Fruit fly (Drosophila melanogaster) whole organism, embryonic: Measurements from ENCODE around the gene Jhbp7.

Experiments used
- Atf-2 ChIP-seq: fragments of 200-800 bp; sonication (Bioruptor generic); optimal IDR thresholded peaks from 2 replicates; lab custom pipeline; 2016; ENCODE audit warnings: missing biosample characterization, missing genetic modification characterization
- Awh ChIP-seq: fragments of 200-800 bp; sonication (Bioruptor generic); IDR thresholded peaks from 2 replicates; pipeline ENCODE4, ENCODE4 v1.3.6; 2022; ENCODE audit warnings: missing biosample characterization, missing genetic modification characterization
- BEAF-32 ChIP-seq: fragments of 200-800 bp; sonication (Bioruptor generic); optimal IDR thresholded peaks from 3 replicates; lab custom pipeline; 2017; ENCODE audit warnings: missing biosample characterization, missing genetic modification characterization, mild to moderate bottlenecking, moderate library complexity, missing genetic modification reagents
- CG10147 ChIP-seq: fragments of 200-800 bp; sonication (Bioruptor generic); optimal IDR thresholded peaks from 2 replicates; lab custom pipeline; 2019; ENCODE audit warnings: missing biosample characterization, mild to moderate bottlenecking, missing genetic modification characterization, moderate library complexity
- CG15073 ChIP-seq: fragments of 200-800 bp; sonication (Bioruptor generic); optimal IDR thresholded peaks from 2 replicates; lab custom pipeline; 2016; ENCODE audit warnings: missing biosample characterization, missing genetic modification characterization
- CG1603 ChIP-seq: fragments of 200-800 bp; sonication (Bioruptor generic); optimal IDR thresholded peaks from 2 replicates; lab custom pipeline; 2019; ENCODE audit warnings: missing biosample characterization, mild to moderate bottlenecking, missing genetic modification characterization, moderate library complexity
- CG16813 ChIP-seq: fragments of 200-800 bp; sonication (Bioruptor generic); IDR thresholded peaks from 3 replicates; pipeline ENCODE4 v1.3.6; 2022; ENCODE audit warnings: missing biosample characterization, missing genetic modification characterization; ENCODE audit not compliant: partially characterized antibody
- CG16815 ChIP-seq: fragments of 200-800 bp; sonication (Bioruptor generic); optimal IDR thresholded peaks from 3 replicates; lab custom pipeline; 2017; ENCODE audit warnings: missing biosample characterization, mild to moderate bottlenecking, missing genetic modification characterization
- CG17385 ChIP-seq: fragments of 200-800 bp; sonication (Bioruptor generic); optimal IDR thresholded peaks from 3 replicates; lab custom pipeline; 2018; ENCODE audit warnings: missing biosample characterization, mild to moderate bottlenecking, missing genetic modification characterization
- CG17912 ChIP-seq: fragments of 200-800 bp; sonication (Bioruptor generic); optimal IDR thresholded peaks from 2 replicates; lab custom pipeline; 2018; ENCODE audit warnings: missing biosample characterization, mild to moderate bottlenecking, missing genetic modification characterization
- CG18476 ChIP-seq: fragments of 200-800 bp; sonication (Bioruptor generic); optimal IDR thresholded peaks from 2 replicates; lab custom pipeline; 2016; ENCODE audit warnings: missing biosample characterization, mild to moderate bottlenecking, missing genetic modification characterization
- CG18764 ChIP-seq: fragments of 200-800 bp; sonication (Bioruptor generic); optimal IDR thresholded peaks from 3 replicates; lab custom pipeline; 2016; ENCODE audit warnings: missing biosample characterization, missing genetic modification characterization
- CG3163 ChIP-seq: fragments of 200-800 bp; sonication (Bioruptor generic); optimal IDR thresholded peaks from 3 replicates; lab custom pipeline; 2016; ENCODE audit warnings: missing biosample characterization, missing genetic modification characterization
- CG32767 ChIP-seq: fragments of 200-800 bp; sonication (Bioruptor generic); IDR thresholded peaks from 2 replicates; pipeline ENCODE4 v1.3.6; 2022; ENCODE audit warnings: missing biosample characterization, missing genetic modification characterization
- CG34224 ChIP-seq: fragments of 200-800 bp; sonication (Bioruptor generic); IDR thresholded peaks from 3 replicates; pipeline ENCODE4 v1.3.6; 2022; ENCODE audit warnings: missing biosample characterization, missing genetic modification characterization; ENCODE audit not compliant: partially characterized antibody
- CG5180 ChIP-seq: fragments of 200-800 bp; sonication (Bioruptor generic); optimal IDR thresholded peaks from 3 replicates; lab custom pipeline; 2017; ENCODE audit warnings: missing biosample characterization, missing genetic modification characterization, mild to moderate bottlenecking, moderate library complexity, missing genetic modification reagents
- CG9817 ChIP-seq: fragments of 200-800 bp; sonication (Bioruptor generic); optimal IDR thresholded peaks from 2 replicates; lab custom pipeline; 2018; ENCODE audit warnings: missing biosample characterization, mild to moderate bottlenecking, missing genetic modification characterization, moderate library complexity
- CkIIα-i1 ChIP-seq: fragments of 200-800 bp; sonication (Bioruptor generic); IDR thresholded peaks from 2 replicates; pipeline ENCODE4 v1.3.6; 2022; ENCODE audit warnings: missing biosample characterization, missing genetic modification characterization
- Deaf1 ChIP-seq: fragments of 200-800 bp; optimal IDR thresholded peaks from 3 replicates; lab custom pipeline; 2019; ENCODE audit warnings: missing biosample characterization, mild to moderate bottlenecking, missing genetic modification characterization, moderate library complexity
- Dll ChIP-seq: fragments of 200-800 bp; sonication (Bioruptor generic); IDR thresholded peaks from 4 replicates; pipeline ENCODE4 v1.3.6; 2022; ENCODE audit warnings: missing biosample characterization, missing genetic modification characterization; ENCODE audit not compliant: partially characterized antibody
- Dref ChIP-seq: fragments of 200-800 bp; sonication (Bioruptor generic); IDR thresholded peaks from 2 replicates; pipeline ENCODE4 v1.3.6; 2022; ENCODE audit warnings: missing biosample characterization, missing genetic modification characterization
- Ets65A ChIP-seq: fragments of 200-800 bp; sonication (Bioruptor generic); peaks from one replicate; lab custom pipeline; 2016; ENCODE audit warnings: missing biosample characterization, missing genetic modification characterization
- Gsc ChIP-seq: fragments of 200-800 bp; sonication (Bioruptor generic); IDR thresholded peaks from 2 replicates; pipeline ENCODE4 v1.3.6; 2022; ENCODE audit warnings: missing biosample characterization, missing genetic modification characterization
- HLHmδ ChIP-seq: fragments of 200-800 bp; sonication (Bioruptor generic); optimal IDR thresholded peaks from 2 replicates; lab custom pipeline; 2018; ENCODE audit warnings: missing biosample characterization, mild to moderate bottlenecking, missing genetic modification characterization, moderate library complexity
- Hsf ChIP-seq: fragments of 200-800 bp; sonication (Bioruptor generic); optimal IDR thresholded peaks from 3 replicates; lab custom pipeline; 2016; ENCODE audit warnings: missing biosample characterization, missing genetic modification characterization
- Lhr ChIP-seq: fragments of 200-800 bp; sonication (Bioruptor generic); optimal IDR thresholded peaks from 3 replicates; lab custom pipeline; 2017; ENCODE audit warnings: mild to moderate bottlenecking, missing biosample characterization, missing genetic modification reagents, missing genetic modification characterization
- MESR4 ChIP-seq: fragments of 200-800 bp; sonication (Bioruptor generic); optimal IDR thresholded peaks from 2 replicates; lab custom pipeline; 2018; ENCODE audit warnings: missing biosample characterization, mild to moderate bottlenecking, missing genetic modification characterization, moderate library complexity
- NK7.1 ChIP-seq: fragments of 200-800 bp; sonication (Bioruptor generic); optimal IDR thresholded peaks from 3 replicates; lab custom pipeline; 2016; ENCODE audit warnings: missing biosample characterization, missing genetic modification characterization
- NfI ChIP-seq: fragments of 200-800 bp; sonication (Bioruptor generic); optimal IDR thresholded peaks from 3 replicates; lab custom pipeline; 2018; ENCODE audit warnings: missing biosample characterization, mild to moderate bottlenecking, missing genetic modification characterization, moderate library complexity
- PHDP ChIP-seq: fragments of 200-800 bp; sonication (Bioruptor generic); optimal IDR thresholded peaks from 3 replicates; lab custom pipeline; 2018; ENCODE audit warnings: missing biosample characterization, mild to moderate bottlenecking, missing genetic modification characterization, moderate library complexity
- Pdp1 ChIP-seq, 2 experiments: fragments of 200-800 bp; sonication (Bioruptor generic); optimal IDR thresholded peaks; 3 replicates each; lab custom pipeline; 2016; ENCODE audit warnings: missing biosample characterization in 2 of 2, missing genetic modification characterization in 2 of 2, mild to moderate bottlenecking in 1 of 2, moderate library complexity in 1 of 2
- Ssrp ChIP-seq: fragments of 200-800 bp; sonication (Bioruptor generic); optimal IDR thresholded peaks from 2 replicates; lab custom pipeline; 2018; ENCODE audit warnings: missing biosample characterization, mild to moderate bottlenecking, missing genetic modification characterization, moderate library complexity
- az2 ChIP-seq: fragments of 200-800 bp; sonication (Bioruptor generic); optimal IDR thresholded peaks from 3 replicates; lab custom pipeline; 2016; ENCODE audit warnings: missing biosample characterization, missing genetic modification characterization
- cas ChIP-seq: fragments of 200-800 bp; sonication (Bioruptor generic); IDR thresholded peaks from 2 replicates; pipeline ENCODE4 v1.3.6; 2022; ENCODE audit warnings: missing biosample characterization, missing genetic modification characterization
- dmrt11E ChIP-seq: fragments of 200-800 bp; sonication (Bioruptor generic); optimal IDR thresholded peaks from 3 replicates; lab custom pipeline; 2018; ENCODE audit warnings: missing biosample characterization, mild to moderate bottlenecking, missing genetic modification characterization, moderate library complexity
- esg ChIP-seq: fragments of 200-800 bp; sonication (Bioruptor generic); conservative IDR thresholded peaks from 2 replicates; pipeline ENCODE4 v1.3.6; 2022; ENCODE audit warnings: missing biosample characterization, missing genetic modification characterization
- fd96Cb ChIP-seq: fragments of 200-800 bp; sonication (Bioruptor generic); optimal IDR thresholded peaks from 2 replicates; lab custom pipeline; 2018; ENCODE audit warnings: missing biosample characterization, mild to moderate bottlenecking, missing genetic modification characterization, moderate library complexity
- grau ChIP-seq: fragments of 200-800 bp; optimal IDR thresholded peaks from 3 replicates; lab custom pipeline; 2019; ENCODE audit warnings: missing biosample characterization, mild to moderate bottlenecking, missing genetic modification characterization, moderate library complexity
- gt ChIP-seq: fragments of 200-800 bp; sonication (Bioruptor generic); IDR thresholded peaks from 2 replicates; pipeline ENCODE4 v1.3.6; 2022; ENCODE audit warnings: missing biosample characterization, missing genetic modification characterization
- jigr1 ChIP-seq: fragments of 200-800 bp; sonication (Bioruptor generic); IDR thresholded peaks from 3 replicates; pipeline ENCODE4 v1.3.6; 2022; ENCODE audit warnings: missing biosample characterization, missing genetic modification characterization
- lilli ChIP-seq: fragments of 200-800 bp; sonication (Bioruptor generic); optimal IDR thresholded peaks from 3 replicates; lab custom pipeline; 2016; ENCODE audit warnings: missing biosample characterization, missing genetic modification characterization
- pb ChIP-seq: fragments of 200-800 bp; sonication (Bioruptor generic); optimal IDR thresholded peaks from 3 replicates; lab custom pipeline; 2016; ENCODE audit warnings: missing biosample characterization, missing genetic modification characterization
- pho ChIP-seq: fragments of 200-800 bp; sonication (Bioruptor generic); optimal IDR thresholded peaks from 2 replicates; lab custom pipeline; 2016; ENCODE audit warnings: missing biosample characterization, missing genetic modification characterization
- pzg ChIP-seq: fragments of 200-800 bp; sonication (Bioruptor generic); optimal IDR thresholded peaks from 3 replicates; lab custom pipeline; 2018; ENCODE audit warnings: missing biosample characterization, mild to moderate bottlenecking, missing genetic modification characterization, moderate library complexity
- ranshi ChIP-seq: fragments of 200-800 bp; sonication (Bioruptor generic); IDR thresholded peaks from 2 replicates; pipeline ENCODE4 v1.3.6; 2022; ENCODE audit warnings: missing biosample characterization, missing genetic modification characterization
- shn ChIP-seq: fragments of 200-800 bp; sonication (Bioruptor generic); optimal IDR thresholded peaks from 3 replicates; lab custom pipeline; 2016; ENCODE audit warnings: missing biosample characterization, missing genetic modification characterization
- tap ChIP-seq: fragments of 200-800 bp; optimal IDR thresholded peaks from 3 replicates; lab custom pipeline; 2019; ENCODE audit warnings: missing biosample characterization, mild to moderate bottlenecking, missing genetic modification characterization, moderate library complexity
- tna ChIP-seq: fragments of 200-800 bp; sonication (Bioruptor generic); IDR thresholded peaks from 2 replicates; pipeline ENCODE4 v1.3.6; 2022; ENCODE audit warnings: missing biosample characterization, missing genetic modification characterization; ENCODE audit not compliant: partially characterized antibody
- toy ChIP-seq: fragments of 200-800 bp; sonication (Bioruptor generic); IDR thresholded peaks from 2 replicates; pipeline ENCODE4 v1.3.6; 2022; ENCODE audit warnings: missing biosample characterization, missing genetic modification characterization
- wor ChIP-seq: fragments of 200-800 bp; sonication (Bioruptor generic); IDR thresholded peaks from 2 replicates; pipeline ENCODE4 v1.3.6; 2022; ENCODE audit warnings: missing biosample characterization, missing genetic modification characterization

Gene Jhbp7

DNA sequence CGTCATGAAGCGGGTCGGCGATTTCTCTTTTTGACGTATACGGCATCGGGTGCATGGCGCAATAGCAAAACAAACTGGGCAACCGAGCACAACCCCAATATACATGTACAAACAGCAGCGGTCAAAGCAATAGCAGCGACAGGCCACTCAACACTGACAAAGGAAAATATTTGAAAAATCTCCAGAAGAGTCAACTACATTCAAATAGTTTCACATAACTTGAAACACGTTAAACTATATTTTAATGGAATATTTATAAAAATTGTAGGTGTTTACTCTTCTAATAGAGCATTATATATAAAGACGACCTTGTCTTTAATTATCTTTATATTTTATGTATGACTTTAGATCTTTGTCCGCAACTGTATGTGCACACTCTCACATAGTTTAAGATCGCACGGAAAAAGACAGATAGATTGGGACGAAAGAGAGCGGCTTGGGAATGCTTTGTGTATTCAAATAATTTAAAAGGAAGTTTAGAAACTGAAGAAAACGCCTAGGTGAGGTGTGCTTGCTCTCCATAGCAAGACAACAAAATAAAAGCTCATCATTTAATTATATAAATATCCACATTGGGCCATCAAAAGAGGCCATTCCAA lies 29.9 kb upstream of the Jhbp7 start (continued):
- TF ChIP-seq CG15073 (GFP tag; lab: Kevin White, UChicago) (no peak), Ssrp (tag; lab: Kevin White, UChicago) (peak; percentile 75), CG5180 (GFP tag; lab: Kevin White, UChicago) (peak; percentile 63), CG17385 (GFP tag; lab: Kevin White, UChicago) (peak; percentile 76), NfI (GFP tag; lab: Kevin White, UChicago) (peak; percentile 72), ranshi (GFP tag; lab: Robert Waterston, UW) (peak; percentile 76), HLHmδ (GFP tag; lab: Kevin White, UChicago) (no peak), CG32767 (GFP tag; lab: Robert Waterston, UW) (peak; percentile 69), toy (no peak), Atf-2 (GFP tag; lab: Kevin White, UChicago) (no peak), tna (GFP tag; lab: Robert Waterston, UW) (no peak), Pdp1 (GFP tag; optimal IDR thresholded peaks at IDR 0.05; lab: Kevin White, UChicago) (peak; percentile 24 to 47), dmrt11E (peak; percentile 76), Ets65A (GFP tag; lab: Kevin White, UChicago) (peak; percentile 93), grau (tag; lab: Kevin White, UChicago) (peak; percentile 81), tap (peak; percentile 77), CG16815 (peak; percentile 60), Dll (GFP tag; lab: Robert Waterston, UW) (no peak), wor (peak; percentile 27; the same call in 1 of the 2 replicates), cas (GFP tag; lab: Robert Waterston, UW) (0 out of 2 replicates have a peak, but pooled peaks have one; percentile 22), CG10147 (GFP tag; lab: Kevin White, UChicago) (peak; percentile 74), CG18764 (GFP tag; lab: Kevin White, UChicago) (peak; percentile 19), PHDP (tag; lab: Kevin White, UChicago) (peak; percentile 80), BEAF-32 (GFP tag; lab: Kevin White, UChicago) (no peak), CkIIα-i1 (GFP tag; lab: Robert Waterston, UW) (no peak), CG1603 (tag; lab: Kevin White, UChicago) (peak; percentile 61), CG9817 (tag; lab: Kevin White, UChicago) (peak; percentile 62), lilli (GFP tag; lab: Kevin White, UChicago) (peak; percentile 66), pb (GFP tag; lab: Kevin White, UChicago) (no peak), Lhr (GFP tag; lab: Kevin White, UChicago) (no peak), esg (GFP tag; lab: Robert Waterston, UW) (peak; percentile 62; the same call in 1 of the 2 replicates), MESR4 (GFP tag; lab: Kevin White, UChicago) (no peak), Awh (GFP tag; lab: Robert Waterston, UW) (peak; percentile 70), gt (no peak), pzg (no peak), Gsc (GFP tag; lab: Robert Waterston, UW) (no peak), CG17912 (GFP tag; lab: Kevin White, UChicago) (no peak), Deaf1 (tag; lab: Kevin White, UChicago) (peak; percentile 49), pho (GFP tag; lab: Kevin White, UChicago) (peak; percentile 9), Dref (GFP tag; lab: Robert Waterston, UW) (no peak), NK7.1 (GFP tag; lab: Kevin White, UChicago) (no peak), shn (GFP tag; lab: Kevin White, UChicago) (no peak), CG34224 (GFP tag; lab: Robert Waterston, UW) (no peak), CG3163 (GFP tag; lab: Kevin White, UChicago) (peak; percentile 1), fd96Cb (tag; lab: Kevin White, UChicago) (peak; percentile 73), Hsf (GFP tag; lab: Kevin White, UChicago) (peak; percentile 53), CG18476 (GFP tag; lab: Kevin White, UChicago) (peak; percentile 65), CG16813 (GFP tag; lab: Robert Waterston, UW) (no peak), jigr1 (no peak), az2 (peak; percentile 75)
